In the genomic region with DNA sequence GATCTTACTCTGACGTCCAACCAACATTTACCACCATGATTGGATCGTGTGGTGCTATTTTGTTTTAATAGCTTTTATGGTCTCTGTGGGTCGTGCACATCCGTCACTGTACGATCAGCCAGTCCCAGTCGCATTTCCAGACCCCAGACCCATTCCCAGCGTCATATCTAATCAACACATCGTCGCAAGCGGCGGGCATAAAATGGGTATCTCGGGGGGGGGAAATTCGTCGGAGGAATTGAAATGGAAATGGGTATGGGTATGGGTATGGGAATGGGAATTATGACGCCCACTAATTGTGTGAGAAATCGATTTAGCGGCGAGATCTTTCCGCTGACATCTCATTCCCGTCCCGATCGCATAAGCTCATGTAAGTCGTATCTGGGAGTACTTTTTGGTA, we compare ENCODE assay signal across 4 fruit fly cellular contexts.
TF ChIP-seq lines count a peak whose summit lies in the region.

No protein-coding gene starts in this region.

- TF ChIP-seq CTCF in whole organism, embryonic (GFP tag; optimal IDR thresholded peaks at IDR 0.05; lab: Kevin White, UChicago), result no peak

TF ChIP-seq in whole organism, adult, 20 proteins besides CTCF, POLR2A, EP300 and RAD21:
- TF ChIP-seq CG7101 (tag; optimal IDR thresholded peaks at IDR 0.05; lab: Kevin White, UChicago) (peak; percentile 42), Hr96 (GFP tag; optimal IDR thresholded peaks at IDR 0.05; lab: Kevin White, UChicago) (peak; percentile 17), CG14711 (tag; optimal IDR thresholded peaks at IDR 0.05; lab: Kevin White, UChicago) (no peak), cic (GFP tag; optimal IDR thresholded peaks at IDR 0.05; lab: Kevin White, UChicago) (peak; percentile 66), Mnt (GFP tag; optimal IDR thresholded peaks at IDR 0.05; lab: Kevin White, UChicago) (no peak), CG33017 (tag; optimal IDR thresholded peaks at IDR 0.05; lab: Kevin White, UChicago) (peak; percentile 18), bab1 (GFP tag; optimal IDR thresholded peaks at IDR 0.05; lab: Kevin White, UChicago) (no peak), pad (GFP tag; optimal IDR thresholded peaks at IDR 0.05; lab: Kevin White, UChicago) (peak; percentile 38), CG12768 (GFP tag; optimal IDR thresholded peaks at IDR 0.05; lab: Kevin White, UChicago) (peak; percentile 42)

TF ChIP-seq in whole organism, embryonic, 481 proteins besides CTCF, POLR2A, EP300 and RAD21 (continues in another document):
- TF ChIP-seq Hey (tag; optimal IDR thresholded peaks at IDR 0.05; lab: Kevin White, UChicago) (peak; percentile 17), H15 (GFP tag; IDR thresholded peaks at IDR 0.05; lab: Robert Waterston, UW) (no peak), NC2α (GFP tag; optimal IDR thresholded peaks at IDR 0.05; lab: Kevin White, UChicago) (no peak), B-H2 (GFP tag; optimal IDR thresholded peaks at IDR 0.05; lab: Kevin White, UChicago) (peak; percentile 33), crc (GFP tag; optimal IDR thresholded peaks at IDR 0.05; lab: Kevin White, UChicago) (no peak), CG8478 (optimal IDR thresholded peaks at IDR 0.05; lab: Kevin White, UChicago) (no peak), CG15269 (tag; optimal IDR thresholded peaks at IDR 0.05; lab: Kevin White, UChicago) (peak; percentile 18), crol (GFP tag; IDR thresholded peaks at IDR 0.05; lab: Robert Waterston, UW) (peak; percentile 83), pfk (GFP tag; optimal IDR thresholded peaks at IDR 0.05; lab: Kevin White, UChicago) (peak; percentile 17), grn (GFP tag; optimal IDR thresholded peaks at IDR 0.05; lab: Kevin White, UChicago) (peak; percentile 85), vfl (GFP tag; optimal IDR thresholded peaks at IDR 0.05; lab: Kevin White, UChicago) (no peak), abd-A (tag; optimal IDR thresholded peaks at IDR 0.05; lab: Kevin White, UChicago) (peak; percentile 24), sug (tag; optimal IDR thresholded peaks at IDR 0.05; lab: Kevin White, UChicago) (peak; percentile 76), Optix (GFP tag; IDR thresholded peaks at IDR 0.05; lab: Robert Waterston, UW) (no peak), her (GFP tag; optimal IDR thresholded peaks at IDR 0.05; lab: Kevin White, UChicago) (no peak), CG12769 (tag; optimal IDR thresholded peaks at IDR 0.05; lab: Kevin White, UChicago) (peak; percentile 88), CG13894 (tag; optimal IDR thresholded peaks at IDR 0.05; lab: Kevin White, UChicago) (peak; percentile 56), CG3281 (GFP tag; optimal IDR thresholded peaks at IDR 0.05; lab: Kevin White, UChicago) (peak; percentile 9), Dbx (GFP tag; IDR thresholded peaks at IDR 0.05; lab: Robert Waterston, UW) (0 out of 3 replicates have a peak, but pooled peaks have one; percentile 34), CG34376 (GFP tag; optimal IDR thresholded peaks at IDR 0.05; lab: Kevin White, UChicago) (peak; percentile 25), HHEX (GFP tag; optimal IDR thresholded peaks at IDR 0.05; lab: Kevin White, UChicago) (peak; percentile 3), gro (GFP tag; optimal IDR thresholded peaks at IDR 0.05; lab: Kevin White, UChicago) (peak; percentile 19), CG18599 (GFP tag; optimal IDR thresholded peaks at IDR 0.05; lab: Kevin White, UChicago) (peak; percentile 35), CG8290 (GFP tag; optimal IDR thresholded peaks at IDR 0.05; lab: Kevin White, UChicago) (no peak), CG8290 (tag; optimal IDR thresholded peaks at IDR 0.05; lab: Kevin White, UChicago) (peak in 1 of 2 experiments; percentile 58), gcm (GFP tag; optimal IDR thresholded peaks at IDR 0.05; lab: Kevin White, UChicago) (no peak)

TF ChIP-seq in whole organism, prepupa, 60 proteins besides CTCF, POLR2A, EP300 and RAD21:
- TF ChIP-seq CG6163 (GFP tag; IDR thresholded peaks at IDR 0.05; lab: Robert Waterston, UW), result 0 out of 3 replicates have a peak, but pooled peaks have one; percentile 21
- TF ChIP-seq svp (GFP tag; lab: Kevin White, UChicago), result peak; percentile 59
- TF ChIP-seq vri (GFP tag; optimal IDR thresholded peaks at IDR 0.05; lab: Kevin White, UChicago), result peak; percentile 61
- TF ChIP-seq acj6 (GFP tag; optimal IDR thresholded peaks at IDR 0.05; lab: Kevin White, UChicago), result no peak
- no peak for TF ChIP-seq CG1621 (tag; optimal IDR thresholded peaks at IDR 0.05; lab: Kevin White, UChicago)

TF ChIP-seq in whole organism, wandering third instar larva, 38 proteins besides CTCF, POLR2A, EP300 and RAD21:
- no peak for TF ChIP-seq Rel (GFP tag; optimal IDR thresholded peaks at IDR 0.05; lab: Kevin White, UChicago)
- TF ChIP-seq Rel (tag; optimal IDR thresholded peaks at IDR 0.05; lab: Kevin White, UChicago), result peak; percentile 49
- TF ChIP-seq h (GFP tag; optimal IDR thresholded peaks at IDR 0.05; lab: Kevin White, UChicago), result peak; percentile 37
- TF ChIP-seq woc (GFP tag; optimal IDR thresholded peaks at IDR 0.05; lab: Kevin White, UChicago), result no peak
- peak; percentile 38 for TF ChIP-seq Hr83 (GFP tag; optimal IDR thresholded peaks at IDR 0.05; lab: Kevin White, UChicago; ENCODE audit: poor library complexity, severe bottlenecking)
- no peak for TF ChIP-seq psq (GFP tag; optimal IDR thresholded peaks at IDR 0.05; lab: Kevin White, UChicago)
- peak; percentile 20 for TF ChIP-seq br (GFP tag; optimal IDR thresholded peaks at IDR 0.05; lab: Kevin White, UChicago)
